Worm (Caenorhabditis elegans) whole organism, L3 larva: Measurements from ENCODE around the gene ZC404.16.

Experiments used
- R02D3.7 ChIP-seq: fragments of 150-350 bp; optimal IDR thresholded peaks from 2 replicates; lab custom pipeline; 2014; ENCODE audit warnings: missing biosample characterization, missing genetic modification characterization
- ZK546.5 ChIP-seq: sonication (generic microtip); optimal IDR thresholded peaks from 2 replicates; lab custom pipeline; 2017; ENCODE audit warnings: missing biosample characterization, missing genetic modification characterization
- aly-2 ChIP-seq: fragments of 150-350 bp; optimal IDR thresholded peaks from 2 replicates; lab custom pipeline; 2014; ENCODE audit warnings: missing biosample characterization, missing genetic modification characterization
- ama-1 ChIP-seq: fragments of 150-350 bp; optimal IDR thresholded peaks from 2 replicates; lab custom pipeline; 2018
- ceh-16 ChIP-seq: sonication (generic microtip); optimal IDR thresholded peaks from 2 replicates; lab custom pipeline; 2017; ENCODE audit warnings: missing biosample characterization, missing genetic modification characterization
- ceh-28 ChIP-seq: fragments of 150-350 bp; optimal IDR thresholded peaks from 2 replicates; lab custom pipeline; 2014; ENCODE audit warnings: missing biosample characterization, missing genetic modification reagents, missing genetic modification characterization
- ceh-82 ChIP-seq: fragments of 150-350 bp; optimal IDR thresholded peaks from 2 replicates; lab custom pipeline; 2014; ENCODE audit warnings: missing biosample characterization, missing genetic modification characterization
- ceh-9 ChIP-seq: sonication (generic microtip); optimal IDR thresholded peaks from 2 replicates; lab custom pipeline; 2018; ENCODE audit warnings: missing biosample characterization, missing genetic modification characterization
- daf-12 ChIP-seq: fragments of 150-350 bp; optimal IDR thresholded peaks from 2 replicates; lab custom pipeline; 2014; ENCODE audit warnings: missing biosample characterization, missing genetic modification reagents, missing genetic modification characterization
- egl-27 ChIP-seq: sonication (generic microtip); optimal IDR thresholded peaks from 4 replicates; lab custom pipeline; 2017; ENCODE audit warnings: missing biosample characterization, missing genetic modification reagents, missing genetic modification characterization
- egl-5 ChIP-seq: fragments of 150-350 bp; optimal IDR thresholded peaks from 2 replicates; lab custom pipeline; 2017; ENCODE audit warnings: missing biosample characterization, missing genetic modification reagents, missing genetic modification characterization, inconsistent platforms
- elt-1 ChIP-seq: fragments of 150-350 bp; optimal IDR thresholded peaks from 2 replicates; lab custom pipeline; 2014; ENCODE audit warnings: missing biosample characterization, missing genetic modification characterization
- elt-2 ChIP-seq: sonication (generic microtip); optimal IDR thresholded peaks from 2 replicates; lab custom pipeline; 2016; ENCODE audit warnings: missing genetic modification reagents, mild to moderate bottlenecking, missing genetic modification characterization, missing compliant biosample characterization
- eor-1 ChIP-seq, 2 experiments: fragments of 150-350 bp; optimal IDR thresholded peaks; 2 replicates each; lab custom pipeline; 2014 to 2018; ENCODE audit warnings: missing biosample characterization in 2 of 2, missing genetic modification characterization in 2 of 2
- fkh-10 ChIP-seq: sonication (generic microtip); optimal IDR thresholded peaks from 2 replicates; lab custom pipeline; 2017; ENCODE audit warnings: missing biosample characterization, missing genetic modification reagents, missing genetic modification characterization
- fkh-2 ChIP-seq: fragments of 150-350 bp; optimal IDR thresholded peaks from 2 replicates; lab custom pipeline; 2014; ENCODE audit warnings: missing biosample characterization, missing genetic modification reagents, missing genetic modification characterization
- fos-1 ChIP-seq: fragments of 150-350 bp; optimal IDR thresholded peaks from 2 replicates; lab custom pipeline; 2014; ENCODE audit warnings: missing biosample characterization, missing genetic modification characterization
- hmg-11 ChIP-seq: sonication (generic microtip); optimal IDR thresholded peaks from 2 replicates; lab custom pipeline; 2016; ENCODE audit warnings: missing genetic modification characterization, missing compliant biosample characterization
- jun-1 ChIP-seq: fragments of 150-350 bp; optimal IDR thresholded peaks from 2 replicates; lab custom pipeline; 2014; ENCODE audit warnings: missing biosample characterization, missing genetic modification reagents, missing genetic modification characterization
- lin-15B ChIP-seq: fragments of 150-350 bp; optimal IDR thresholded peaks from 2 replicates; lab custom pipeline; 2014; ENCODE audit warnings: missing biosample characterization, missing genetic modification characterization
- lin-39 ChIP-seq: fragments of 150-350 bp; optimal IDR thresholded peaks from 2 replicates; lab custom pipeline; 2018; ENCODE audit warnings: missing biosample characterization, missing genetic modification reagents, missing genetic modification characterization
- lsy-12 ChIP-seq: sonication (generic microtip); optimal IDR thresholded peaks from 2 replicates; lab custom pipeline; 2016; ENCODE audit warnings: mild to moderate bottlenecking, missing genetic modification characterization, missing compliant biosample characterization
- mdl-1 ChIP-seq: fragments of 150-350 bp; optimal IDR thresholded peaks from 2 replicates; lab custom pipeline; 2014; ENCODE audit warnings: missing biosample characterization, missing genetic modification characterization
- mml-1 ChIP-seq: fragments of 150-350 bp; sonication (generic microtip); optimal IDR thresholded peaks from 3 replicates; lab custom pipeline; 2014; ENCODE audit warnings: missing biosample characterization, missing genetic modification characterization
- nfya-1 ChIP-seq: sonication (generic microtip); optimal IDR thresholded peaks from 2 replicates; lab custom pipeline; 2017; ENCODE audit warnings: missing genetic modification characterization, mild to moderate bottlenecking, missing compliant biosample characterization, antibody characterized with exemption, moderate library complexity; ENCODE audit not compliant: insufficient read depth
- nhr-11 ChIP-seq: fragments of 150-350 bp; optimal IDR thresholded peaks from 2 replicates; lab custom pipeline; 2014; ENCODE audit warnings: missing biosample characterization, missing genetic modification characterization
- nhr-12 ChIP-seq: fragments of 150-350 bp; optimal IDR thresholded peaks from 2 replicates; lab custom pipeline; 2014; ENCODE audit warnings: missing biosample characterization, missing genetic modification characterization
- nhr-23 ChIP-seq: fragments of 150-350 bp; optimal IDR thresholded peaks from 2 replicates; lab custom pipeline; 2014; ENCODE audit warnings: missing biosample characterization, missing genetic modification reagents, missing genetic modification characterization
- nhr-237 ChIP-seq: fragments of 150-350 bp; optimal IDR thresholded peaks from 2 replicates; lab custom pipeline; 2014; ENCODE audit warnings: missing biosample characterization, missing genetic modification characterization
- nhr-25 ChIP-seq: sonication (generic microtip); optimal IDR thresholded peaks from 2 replicates; lab custom pipeline; 2017; ENCODE audit warnings: missing biosample characterization, missing genetic modification characterization
- nhr-28 ChIP-seq: fragments of 150-350 bp; optimal IDR thresholded peaks from 2 replicates; lab custom pipeline; 2014; ENCODE audit warnings: missing biosample characterization, missing genetic modification characterization
- nhr-43 ChIP-seq: sonication (generic microtip); optimal IDR thresholded peaks from 2 replicates; lab custom pipeline; 2016; ENCODE audit warnings: mild to moderate bottlenecking, missing genetic modification characterization, missing compliant biosample characterization; ENCODE audit not compliant: poor library complexity, severe bottlenecking
- nhr-67 ChIP-seq: fragments of 150-350 bp; optimal IDR thresholded peaks from 2 replicates; lab custom pipeline; 2014; ENCODE audit warnings: missing biosample characterization, missing genetic modification characterization
- nhr-76 ChIP-seq: fragments of 150-350 bp; sonication (generic microtip); optimal IDR thresholded peaks from 5 replicates; lab custom pipeline; 2014; ENCODE audit warnings: missing biosample characterization, missing genetic modification characterization
- nhr-77 ChIP-seq: fragments of 150-350 bp; optimal IDR thresholded peaks from 2 replicates; lab custom pipeline; 2014; ENCODE audit warnings: missing biosample characterization, missing genetic modification characterization
- pha-4 ChIP-seq: fragments of 150-350 bp; optimal IDR thresholded peaks from 2 replicates; lab custom pipeline; 2014; ENCODE audit warnings: missing biosample characterization, missing genetic modification reagents, missing genetic modification characterization
- pqm-1 ChIP-seq: fragments of 150-350 bp; optimal IDR thresholded peaks from 2 replicates; lab custom pipeline; 2017; ENCODE audit warnings: missing biosample characterization, missing genetic modification characterization, inconsistent platforms
- sea-2 ChIP-seq: fragments of 150-350 bp; sonication (generic microtip); optimal IDR thresholded peaks from 4 replicates; lab custom pipeline; 2014; ENCODE audit warnings: missing biosample characterization, missing genetic modification reagents, missing genetic modification characterization
- skn-1 ChIP-seq: fragments of 150-350 bp; optimal IDR thresholded peaks from 2 replicates; lab custom pipeline; 2014; ENCODE audit warnings: missing biosample characterization, missing genetic modification characterization
- snpc-4 ChIP-seq: fragments of 150-350 bp; optimal IDR thresholded peaks from 2 replicates; lab custom pipeline; 2014; ENCODE audit warnings: missing biosample characterization, missing genetic modification characterization
- tbx-2 ChIP-seq: sonication (generic microtip); optimal IDR thresholded peaks from 2 replicates; lab custom pipeline; 2016; ENCODE audit warnings: mild to moderate bottlenecking, missing genetic modification characterization, missing compliant biosample characterization
- unc-39 ChIP-seq: sonication (generic microtip); optimal IDR thresholded peaks from 4 replicates; lab custom pipeline; 2017; ENCODE audit warnings: missing biosample characterization, missing genetic modification characterization
- unc-62 ChIP-seq: fragments of 150-350 bp; sonication (generic microtip); optimal IDR thresholded peaks from 4 replicates; lab custom pipeline; 2014; ENCODE audit warnings: missing biosample characterization, missing genetic modification reagents, missing genetic modification characterization
- zag-1 ChIP-seq: fragments of 150-350 bp; optimal IDR thresholded peaks from 2 replicates; lab custom pipeline; 2014; ENCODE audit warnings: missing biosample characterization, missing genetic modification characterization
- ztf-11 ChIP-seq: fragments of 150-350 bp; optimal IDR thresholded peaks from 2 replicates; lab custom pipeline; 2014; ENCODE audit warnings: missing biosample characterization, missing genetic modification characterization
- ztf-4 ChIP-seq: fragments of 150-350 bp; optimal IDR thresholded peaks from 2 replicates; lab custom pipeline; 2014; ENCODE audit warnings: missing biosample characterization, missing genetic modification characterization

ZC404.16 gene

ce11 chrV:6792565-6792964, 18.9 kb upstream of the ZC404.16 start, which contains the start of gene gck-2:
TSS of gene gck-2 (minus strand) at chrV:6792665.
- TF ChIP-seq daf-12 (no peak), egl-5 (no peak), nhr-76 (tag; lab: Kevin White, UChicago) (no peak), ama-1 (lab: Kevin White, UChicago) (no peak), nhr-237 (tag; lab: Kevin White, UChicago) (no peak), nhr-23 (tag; lab: Kevin White, UChicago) (no peak), elt-2 (tag; lab: Kevin White, UChicago) (no peak), nfya-1 (tag; lab: Kevin White, UChicago) (no peak), ceh-16 (tag; lab: Kevin White, UChicago) (no peak), nhr-28 (tag; lab: Kevin White, UChicago) (no peak), pha-4 (tag; lab: Kevin White, UChicago) (no peak), unc-39 (tag; lab: Kevin White, UChicago) (no peak), ceh-82 (tag; lab: Kevin White, UChicago) (no peak), lin-15B (tag; lab: Kevin White, UChicago) (no peak)

ce11 chrV:6787906-6788430, 14.3 kb upstream of the ZC404.16 start, which contains the start of gene ZC404.2:
TSS of gene ZC404.2 (plus strand) at chrV:6787952.
- no peak for TF ChIP-seq ztf-11
- TF ChIP-seq pqm-1 (tag; lab: Kevin White, UChicago), result no peak
- no peak for TF ChIP-seq nhr-43
- no peak for TF ChIP-seq nhr-77 (tag; lab: Kevin White, UChicago)
- TF ChIP-seq ceh-16 (tag; lab: Kevin White, UChicago), result no peak

- TF ChIP-seq sea-2 (GFP tag; lab: Kevin White, UChicago), result no peak
- TF ChIP-seq ceh-16 (tag; lab: Kevin White, UChicago), result no peak
- TF ChIP-seq pqm-1 (tag; lab: Kevin White, UChicago), result peak; percentile 29
- TF ChIP-seq fkh-10 (GFP tag; lab: Kevin White, UChicago), result no peak
- TF ChIP-seq ceh-28 (tag; lab: Kevin White, UChicago), result no peak
- no peak for TF ChIP-seq jun-1
- TF ChIP-seq nfya-1 (tag; lab: Kevin White, UChicago), result peak; percentile 83
- TF ChIP-seq ceh-9, result no peak
- TF ChIP-seq elt-1, result peak; percentile 10
- TF ChIP-seq R02D3.7 (tag; lab: Kevin White, UChicago), result peak; percentile 66
- no peak for TF ChIP-seq pha-4 (tag; lab: Kevin White, UChicago)
- peak; percentile 55 for TF ChIP-seq lin-15B (tag; lab: Kevin White, UChicago)
- TF ChIP-seq ama-1 (lab: Kevin White, UChicago), result no peak
- TF ChIP-seq ztf-11, result no peak
- no peak for TF ChIP-seq ztf-4 (tag; lab: Kevin White, UChicago)
- no peak for TF ChIP-seq nhr-28 (tag; lab: Kevin White, UChicago)
- no peak for TF ChIP-seq unc-62 (GFP tag; lab: Kevin White, UChicago)
- TF ChIP-seq elt-2 (tag; lab: Kevin White, UChicago), result peak; percentile 32
- TF ChIP-seq aly-2 (tag; lab: Kevin White, UChicago), result no peak
- no peak for TF ChIP-seq nhr-77 (tag; lab: Kevin White, UChicago)
- no peak for TF ChIP-seq egl-27 (tag; lab: Kevin White, UChicago)
- TF ChIP-seq ZK546.5, result no peak
- TF ChIP-seq fos-1, result no peak
- TF ChIP-seq nhr-237 (tag; lab: Kevin White, UChicago), result no peak
- TF ChIP-seq egl-5, result peak; percentile 7
- TF ChIP-seq nhr-43, result peak; percentile 77
- TF ChIP-seq nhr-23 (tag; lab: Kevin White, UChicago), result peak; percentile 81
- TF ChIP-seq mdl-1 (tag; lab: Kevin White, UChicago), result no peak
- TF ChIP-seq nhr-11 (tag; lab: Kevin White, UChicago), result no peak
- no peak for TF ChIP-seq daf-12
- TF ChIP-seq nhr-25 (tag; lab: Kevin White, UChicago), result peak; percentile 34
- TF ChIP-seq zag-1, result no peak
- no peak for TF ChIP-seq nhr-12
- peak; percentile 92 for TF ChIP-seq hmg-11 (tag; lab: Kevin White, UChicago)
- TF ChIP-seq eor-1 (tag; optimal IDR thresholded peaks at IDR 0.05; lab: Kevin White, UChicago), result no peak
- peak; percentile 47 for TF ChIP-seq snpc-4
- peak; percentile 51 for TF ChIP-seq nhr-76 (tag; lab: Kevin White, UChicago)
- no peak for TF ChIP-seq unc-39 (tag; lab: Kevin White, UChicago)
- no peak for TF ChIP-seq fkh-2 (tag; lab: Kevin White, UChicago)
- TF ChIP-seq tbx-2, result no peak
- TF ChIP-seq lin-39, result peak; percentile 65
- peak; percentile 53 for TF ChIP-seq skn-1 (tag; lab: Kevin White, UChicago)
- no peak for TF ChIP-seq mml-1 (tag; lab: Kevin White, UChicago)
- TF ChIP-seq nhr-67, result peak; percentile 28
- peak; percentile 10 for TF ChIP-seq lsy-12 (tag; lab: Kevin White, UChicago)
- no peak for TF ChIP-seq ceh-82 (tag; lab: Kevin White, UChicago)
Observed at ce11 chrV:6784853-6785492, 11.3 kb upstream of the ZC404.16 start, which contains the start of the genes spn-4 and spe-39. TSS of gene spn-4 (minus strand) at chrV:6784903. TSS of gene spe-39 (plus strand) at chrV:6785451.
